Worm (Caenorhabditis elegans) whole organism, L4 larva: ENCODE measurements around the gene T03F6.4.

Source experiments
- D1046.2 ChIP-seq: fragments of 200-800 bp; sonication (Bioruptor generic); IDR thresholded peaks from 2 replicates; pipeline ENCODE4 v1.3.6; 2022; ENCODE audit warnings: missing genetic modification characterization, missing compliant biosample characterization
- F37D6.2 ChIP-seq: sonication (generic microtip); optimal IDR thresholded peaks from 2 replicates; lab custom pipeline; 2016; ENCODE audit warnings: mild to moderate bottlenecking, missing genetic modification characterization, missing compliant biosample characterization
- T26A8.4 ChIP-seq: fragments of 200-800 bp; sonication (Bioruptor generic); IDR thresholded peaks from 2 replicates; pipeline ENCODE4 v1.3.6; 2022; ENCODE audit warnings: missing genetic modification characterization, missing compliant biosample characterization
- Y48G9A.11 ChIP-seq: fragments of 200-800 bp; sonication (Bioruptor generic); IDR thresholded peaks from 2 replicates; pipeline ENCODE4 v1.3.6; 2022; ENCODE audit warnings: missing genetic modification reagents, missing genetic modification characterization, missing compliant biosample characterization
- aha-1 ChIP-seq: fragments of 150-350 bp; peaks from one replicate; lab custom pipeline; 2014; ENCODE audit warnings: missing biosample characterization, missing genetic modification characterization
- ama-1 ChIP-seq: fragments of 150-350 bp; optimal IDR thresholded peaks from 2 replicates; lab custom pipeline; 2014; ENCODE audit warnings: inconsistent platforms, mixed read lengths
- arid-1 ChIP-seq: fragments of 200-800 bp; sonication (Bioruptor generic); conservative IDR thresholded peaks from 2 replicates; pipeline ENCODE4 v1.3.6; 2022; ENCODE audit warnings: missing genetic modification reagents, missing genetic modification characterization, missing compliant biosample characterization
- ceh-44 ChIP-seq: fragments of 200-800 bp; sonication (Bioruptor generic); IDR thresholded peaks from 2 replicates; pipeline ENCODE4 v1.3.6; 2022; ENCODE audit warnings: missing genetic modification reagents, missing genetic modification characterization, missing compliant biosample characterization
- ceh-62 ChIP-seq: sonication (generic microtip); optimal IDR thresholded peaks from 2 replicates; lab custom pipeline; 2017; ENCODE audit warnings: missing biosample characterization, missing genetic modification characterization
- ceh-82 ChIP-seq: sonication (generic microtip); optimal IDR thresholded peaks from 2 replicates; lab custom pipeline; 2017; ENCODE audit warnings: missing biosample characterization, missing genetic modification characterization
- daf-12 ChIP-seq: fragments of 150-350 bp; optimal IDR thresholded peaks from 2 replicates; lab custom pipeline; 2014; ENCODE audit warnings: missing biosample characterization, missing genetic modification reagents, missing genetic modification characterization
- daf-16 ChIP-seq, 3 experiments: sonication (generic microtip); optimal IDR thresholded peaks; 2 replicates each; lab custom pipeline; 2016 to 2017; ENCODE audit warnings: missing genetic modification characterization in 3 of 3, missing genetic modification reagents in 3 of 3, mild to moderate bottlenecking in 2 of 3, missing compliant biosample characterization in 2 of 3, missing biosample characterization in 1 of 3, moderate library complexity in 1 of 3
- daf-8 ChIP-seq: fragments of 200-800 bp; sonication (Bioruptor generic); IDR thresholded peaks from 2 replicates; pipeline ENCODE4 v1.3.6; 2022; ENCODE audit warnings: missing genetic modification characterization, missing compliant biosample characterization
- dmd-8 ChIP-seq: fragments of 200-800 bp; sonication (Bioruptor generic); IDR thresholded peaks from 2 replicates; pipeline ENCODE4 v1.3.6; 2022; ENCODE audit warnings: missing genetic modification characterization, missing compliant biosample characterization
- dmd-9 ChIP-seq: fragments of 200-800 bp; sonication (Bioruptor generic); IDR thresholded peaks from 2 replicates; pipeline ENCODE4 v1.3.6; 2022; ENCODE audit warnings: missing genetic modification reagents, missing genetic modification characterization, missing compliant biosample characterization
- dpl-1 ChIP-seq: fragments of 150-350 bp; optimal IDR thresholded peaks from 2 replicates; lab custom pipeline; 2014; ENCODE audit warnings: missing biosample characterization, missing genetic modification reagents, missing genetic modification characterization
- dve-1 ChIP-seq: sonication (generic microtip); optimal IDR thresholded peaks from 2 replicates; lab custom pipeline; 2017; ENCODE audit warnings: antibody characterized with exemption, mild to moderate bottlenecking, missing genetic modification characterization, missing compliant biosample characterization; ENCODE audit not compliant: insufficient read depth
- fos-1 ChIP-seq: fragments of 150-350 bp; optimal IDR thresholded peaks from 2 replicates; lab custom pipeline; 2014; ENCODE audit warnings: missing biosample characterization, missing genetic modification characterization
- hlh-30 ChIP-seq: sonication (generic microtip); optimal IDR thresholded peaks from 2 replicates; lab custom pipeline; 2017; ENCODE audit warnings: antibody characterized with exemption, mild to moderate bottlenecking, missing genetic modification characterization, missing compliant biosample characterization; ENCODE audit not compliant: insufficient read depth
- lin-15B ChIP-seq: fragments of 150-350 bp; sonication (generic microtip); optimal IDR thresholded peaks from 3 replicates; lab custom pipeline; 2014; ENCODE audit warnings: missing biosample characterization, missing genetic modification characterization
- lin-29 ChIP-seq: fragments of 200-800 bp; sonication (Bioruptor generic); IDR thresholded peaks from 2 replicates; pipeline ENCODE4 v1.3.6; 2022; ENCODE audit warnings: missing genetic modification reagents, missing genetic modification characterization, missing compliant biosample characterization
- lin-38 ChIP-seq: fragments of 200-800 bp; sonication (Bioruptor generic); IDR thresholded peaks from 2 replicates; pipeline ENCODE4 v1.3.6; 2022; ENCODE audit warnings: missing genetic modification reagents, missing genetic modification characterization, missing compliant biosample characterization
- lin-39 ChIP-seq: fragments of 150-350 bp; optimal IDR thresholded peaks from 2 replicates; lab custom pipeline; 2014; ENCODE audit warnings: missing biosample characterization, missing genetic modification reagents, missing genetic modification characterization
- lsy-2 ChIP-seq, 2 experiments: fragments of 150-350 bp in 1 of 2; sonication (generic microtip) in 1 of 2; optimal IDR thresholded peaks; 2 replicates each; lab custom pipeline; 2014 to 2017; ENCODE audit warnings: missing biosample characterization in 2 of 2, missing genetic modification characterization in 2 of 2
- mdl-1 ChIP-seq, 2 experiments: fragments of 150-350 bp in 1 of 2; sonication (generic microtip) in 1 of 2; optimal IDR thresholded peaks; 2 replicates each; lab custom pipeline; 2014 to 2017; ENCODE audit warnings: missing biosample characterization in 2 of 2, missing genetic modification characterization in 2 of 2
- mxl-2 ChIP-seq: fragments of 200-800 bp; sonication (Bioruptor generic); conservative IDR thresholded peaks from 2 replicates; pipeline ENCODE4 v1.3.6; 2022; ENCODE audit warnings: missing genetic modification reagents, missing genetic modification characterization, missing compliant biosample characterization
- nhr-102 ChIP-seq: sonication (generic microtip); optimal IDR thresholded peaks from 2 replicates; lab custom pipeline; 2016; ENCODE audit warnings: mild to moderate bottlenecking, missing genetic modification characterization, moderate library complexity, missing compliant biosample characterization
- nhr-11 ChIP-seq: fragments of 150-350 bp; optimal IDR thresholded peaks from 2 replicates; lab custom pipeline; 2014; ENCODE audit warnings: missing biosample characterization, missing genetic modification characterization
- nhr-48 ChIP-seq: sonication (generic microtip); optimal IDR thresholded peaks from 2 replicates; lab custom pipeline; 2016; ENCODE audit warnings: mild to moderate bottlenecking, missing genetic modification characterization, missing compliant biosample characterization
- nhr-6 ChIP-seq: fragments of 150-350 bp; optimal IDR thresholded peaks from 2 replicates; lab custom pipeline; 2014; ENCODE audit warnings: missing biosample characterization, missing genetic modification characterization
- nhr-77 ChIP-seq: fragments of 150-350 bp; optimal IDR thresholded peaks from 2 replicates; lab custom pipeline; 2014; ENCODE audit warnings: missing biosample characterization, missing genetic modification characterization
- pha-4 ChIP-seq, 2 experiments: fragments of 150-350 bp in 1 of 2; fragments of 200-800 bp in 1 of 2; sonication (Bioruptor generic) in 1 of 2; IDR thresholded peaks in 1 of 2; optimal IDR thresholded peaks in 1 of 2; 2 replicates each; pipeline versions ENCODE4 v1.3.6 to Lab custom; 2014 to 2022; ENCODE audit warnings: missing genetic modification characterization in 2 of 2, missing genetic modification reagents in 2 of 2, missing biosample characterization in 1 of 2, missing compliant biosample characterization in 1 of 2
- saeg-2 ChIP-seq: fragments of 200-800 bp; sonication (Bioruptor generic); IDR thresholded peaks from 2 replicates; pipeline ENCODE4 v1.3.6; 2022; ENCODE audit warnings: missing genetic modification reagents, missing genetic modification characterization, missing compliant biosample characterization
- sdz-12 ChIP-seq: fragments of 200-800 bp; sonication (Bioruptor generic); optimal IDR thresholded peaks from 2 replicates; lab custom pipeline; 2018; ENCODE audit warnings: mild to moderate bottlenecking, missing genetic modification characterization, missing compliant biosample characterization
- tra-1 ChIP-seq: fragments of 200-800 bp; sonication (Bioruptor generic); IDR thresholded peaks from 2 replicates; pipeline ENCODE4 v1.3.6; 2022; ENCODE audit warnings: missing genetic modification reagents, missing genetic modification characterization, missing compliant biosample characterization
- unc-62 ChIP-seq, 3 experiments: fragments of 150-350 bp in 1 of 3; sonication (generic microtip); optimal IDR thresholded peaks in 2 of 3; peaks in 1 of 3; 1 replicate in 1 of 3; 2 replicates in 2 of 3; lab custom pipeline; 2014 to 2017; ENCODE audit warnings: missing biosample characterization in 3 of 3, missing genetic modification characterization in 3 of 3, missing genetic modification reagents in 3 of 3, missing genotype in 1 of 3
- vab-7 ChIP-seq: fragments of 200-800 bp; sonication (Bioruptor generic); IDR thresholded peaks from 2 replicates; pipeline ENCODE4 v1.3.6; 2022; ENCODE audit warnings: missing genetic modification reagents, missing genetic modification characterization, missing compliant biosample characterization
- zfp-3 ChIP-seq: fragments of 200-800 bp; sonication (Bioruptor generic); conservative IDR thresholded peaks from 2 replicates; pipeline ENCODE4 v1.3.6; 2022; ENCODE audit warnings: missing genetic modification reagents, missing genetic modification characterization, missing compliant biosample characterization
- zip-11 ChIP-seq: fragments of 200-800 bp; sonication (Bioruptor generic); IDR thresholded peaks from 2 replicates; pipeline ENCODE4 v1.3.6; 2022; ENCODE audit warnings: missing genetic modification characterization, missing compliant biosample characterization
- ztf-11 ChIP-seq: fragments of 150-350 bp; optimal IDR thresholded peaks from 2 replicates; lab custom pipeline; 2014; ENCODE audit warnings: missing biosample characterization, missing genetic modification characterization
- ztf-7 ChIP-seq: fragments of 150-350 bp; optimal IDR thresholded peaks from 2 replicates; lab custom pipeline; 2014; ENCODE audit warnings: missing biosample characterization, missing genetic modification characterization

Gene T03F6.4

DNA sequence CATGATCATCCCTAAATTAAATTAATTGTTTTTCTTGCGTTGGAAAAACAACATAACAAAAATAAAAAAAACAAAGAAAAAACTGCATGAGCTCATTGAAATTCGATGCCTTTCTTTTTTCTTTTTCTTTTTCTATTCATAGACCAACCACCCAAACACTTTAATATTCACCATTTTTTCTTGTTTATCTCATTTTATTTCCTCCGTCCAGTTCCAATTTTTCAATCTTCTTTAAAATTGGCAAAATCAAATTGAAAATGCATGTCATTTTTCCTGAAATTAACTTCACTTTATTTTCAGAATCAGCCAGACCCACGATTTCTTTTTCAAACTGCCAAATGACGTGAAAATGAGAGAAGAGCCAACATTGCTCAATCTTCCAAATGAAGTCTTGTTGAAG is at the start of gene T03F6.4:
Gene T03F6.4 (plus strand): TSS at position 301 of the 400 bp plus-strand sequence.
- TF ChIP-seq fos-1 (tag; lab: Kevin White, UChicago) (no peak), sdz-12 (GFP tag; lab: Kevin White, UChicago) (no peak), nhr-102 (tag; lab: Kevin White, UChicago) (no peak), daf-8 (GFP tag; lab: Robert Waterston, UW) (no peak), lin-39 (no peak), nhr-77 (tag; lab: Kevin White, UChicago) (no peak), nhr-48 (tag; lab: Kevin White, UChicago) (no peak), ztf-11 (tag; lab: Kevin White, UChicago) (no peak), lin-15B (tag; lab: Kevin White, UChicago) (no peak), daf-12 (no peak), dmd-8 (GFP tag; lab: Robert Waterston, UW) (no peak), zfp-3 (GFP tag; lab: Robert Waterston, UW) (no peak), nhr-11 (no peak), ceh-82 (no peak), mdl-1 (tag; optimal IDR thresholded peaks at IDR 0.05; lab: Kevin White, UChicago) (no peak), D1046.2 (GFP tag; lab: Robert Waterston, UW) (no peak), lin-38 (GFP tag; lab: Robert Waterston, UW) (no peak)

DNA sequence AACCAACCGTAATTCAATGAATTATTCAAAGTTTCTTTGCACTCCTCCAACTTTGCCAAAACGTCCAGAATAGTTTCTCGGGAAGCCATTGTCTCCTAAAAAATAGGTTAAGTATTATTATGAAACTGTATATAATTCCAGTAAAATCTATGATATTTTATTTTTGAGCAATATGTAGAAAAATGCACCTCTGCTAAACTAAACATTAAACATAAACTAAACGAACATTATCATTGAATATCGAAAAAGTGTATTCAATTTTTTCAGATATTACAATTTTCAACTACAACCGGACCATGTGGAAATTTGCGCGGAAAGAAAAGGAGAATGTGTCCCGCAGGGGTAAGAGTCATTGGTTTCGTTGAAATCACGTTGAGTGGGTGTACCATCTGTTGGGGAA is 46.3 kb upstream of the T03F6.4 start, which contains the start of gene F53A2.3:
Gene F53A2.3 (minus strand): TSS at position 101 of the 400 bp plus-strand sequence.
- TF ChIP-seq arid-1 (GFP tag; lab: Robert Waterston, UW), result no peak
- TF ChIP-seq T26A8.4 (GFP tag; lab: Robert Waterston, UW), result no peak
- no peak for TF ChIP-seq ceh-62
- TF ChIP-seq pha-4 (GFP tag; IDR thresholded peaks at IDR 0.05; lab: Robert Waterston, UW), result no peak
- no peak for TF ChIP-seq pha-4 (tag; optimal IDR thresholded peaks at IDR 0.05; lab: Kevin White, UChicago)
- TF ChIP-seq saeg-2, result no peak
- TF ChIP-seq mxl-2, result no peak
- TF ChIP-seq unc-62 (GFP tag; optimal IDR thresholded peaks at IDR 0.05 in 1 of 2; lab: Kevin White, UChicago), result no peak
- TF ChIP-seq unc-62 (tag; optimal IDR thresholded peaks at IDR 0.05; lab: Kevin White, UChicago), result no peak
- TF ChIP-seq aha-1, result no peak
- no peak for TF ChIP-seq dpl-1 (GFP tag; lab: Kevin White, UChicago)
- no peak for TF ChIP-seq daf-16 (GFP tag; optimal IDR thresholded peaks at IDR 0.05; lab: Kevin White, UChicago)
- TF ChIP-seq daf-16 (tag; optimal IDR thresholded peaks at IDR 0.05; lab: Kevin White, UChicago), result no peak
- TF ChIP-seq dve-1, result no peak
- TF ChIP-seq ama-1 (lab: Kevin White, UChicago), result no peak
- TF ChIP-seq F37D6.2 (tag; lab: Kevin White, UChicago), result no peak
- no peak for TF ChIP-seq dmd-9 (GFP tag; lab: Robert Waterston, UW)
- no peak for TF ChIP-seq ztf-7 (tag; lab: Kevin White, UChicago)

DNA sequence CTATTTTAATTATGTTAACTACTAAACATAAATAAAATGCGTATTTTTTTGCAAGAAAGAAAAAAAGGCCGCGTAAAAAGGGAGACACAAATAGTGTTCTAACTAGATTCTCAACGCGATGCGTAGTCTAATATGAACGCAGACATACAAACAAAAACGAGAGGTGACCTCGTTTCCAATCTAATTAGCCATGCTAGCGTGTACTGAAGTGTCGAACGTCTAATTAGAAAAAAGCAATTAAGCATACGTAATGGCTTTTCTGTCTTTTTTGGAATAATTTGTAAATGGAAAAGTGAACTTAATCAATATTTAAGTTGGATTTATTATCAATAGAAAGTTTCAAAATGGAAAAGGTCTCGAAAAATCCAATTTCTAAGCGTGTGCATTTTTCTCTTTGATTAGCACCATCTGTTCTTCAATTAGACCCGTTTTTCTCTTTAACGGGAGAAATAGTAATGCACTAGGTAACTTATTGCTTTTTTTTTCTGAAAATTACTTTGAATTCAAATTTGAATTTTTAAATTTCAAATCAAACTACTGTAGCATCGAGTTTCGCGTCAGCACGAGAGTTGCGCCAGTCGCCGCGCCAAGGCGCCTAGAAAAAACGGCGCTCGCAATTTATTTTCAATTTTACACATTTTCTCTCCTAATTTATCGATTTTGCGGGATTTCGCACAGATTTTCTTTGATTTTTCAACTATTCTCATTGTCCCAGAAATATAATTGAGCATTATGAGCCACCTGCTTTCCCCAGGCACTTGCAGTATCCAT is 45.3 kb upstream of the T03F6.4 start:
- TF ChIP-seq vab-7 (GFP tag; lab: Robert Waterston, UW) (no peak), lsy-2 (tag; optimal IDR thresholded peaks at IDR 0.05; lab: Kevin White, UChicago) (peak in 1 of 2 experiments; percentile 55), dpl-1 (GFP tag; lab: Kevin White, UChicago) (peak; percentile 72), aha-1 (peak; percentile 52)

DNA sequence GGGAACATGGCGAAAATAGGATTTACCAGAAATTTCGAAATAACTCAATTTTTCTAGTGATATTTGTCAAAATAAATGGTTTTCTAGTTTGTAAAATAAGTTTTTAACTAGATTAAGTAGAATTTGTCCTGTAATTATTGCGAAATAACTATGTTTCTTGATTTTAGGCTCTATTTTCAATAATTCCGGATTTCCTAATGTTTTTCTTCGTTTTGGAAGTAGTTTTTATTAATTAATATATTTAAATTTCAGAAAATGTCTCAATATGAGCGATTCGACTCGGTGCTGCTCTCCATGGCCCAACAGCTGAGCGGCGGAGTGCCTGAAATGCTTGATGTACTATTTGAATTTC is 44.7 kb upstream of the T03F6.4 start, which contains the start of gene nud-1:
Gene nud-1 (plus strand): TSS at position 253 of the 352 bp plus-strand sequence.
- TF ChIP-seq Y48G9A.11 (GFP tag; lab: Robert Waterston, UW) (no peak), zip-11 (GFP tag; lab: Robert Waterston, UW) (no peak), ceh-44 (no peak), mxl-2 (no peak), hlh-30 (tag; lab: Kevin White, UChicago) (no peak), F37D6.2 (tag; lab: Kevin White, UChicago) (no peak), daf-16 (GFP tag; optimal IDR thresholded peaks at IDR 0.05; lab: Kevin White, UChicago) (no peak), daf-16 (tag; optimal IDR thresholded peaks at IDR 0.05; lab: Kevin White, UChicago) (no peak), lin-29 (GFP tag; lab: Robert Waterston, UW) (no peak), tra-1 (no peak), nhr-6 (tag; lab: Kevin White, UChicago) (no peak)
